Fruit fly (Drosophila melanogaster): ENCODE results near the gene CG5516.
A peak's percentile ranks its signal among the peaks of the same experiment; 100 is the strongest.

The CG5516 gene

dm6 chr3R:15972298-15972978 lies 8.8 kb downstream of the CG5516 start, which contains the start of gene mor:
Gene mor, minus strand, starts transcription at chr3R:15972913.
- TF ChIP-seq kay (GFP tag; ENCODE audit: borderline replicate concordance) (no peak), CG12768 (GFP tag; optimal IDR thresholded peaks at IDR 0.05) (no peak), pad (GFP tag; optimal IDR thresholded peaks at IDR 0.05) (peak; percentile 17)

- no peak for TF ChIP-seq cnc (optimal IDR thresholded peaks at IDR 0.05)
- TF ChIP-seq toe (GFP tag; optimal IDR thresholded peaks at IDR 0.05) = peak; percentile 89
- peak; percentile 52 for TF ChIP-seq CG1620 (GFP tag; optimal IDR thresholded peaks at IDR 0.05)
- TF ChIP-seq CG14711 (tag; optimal IDR thresholded peaks at IDR 0.05) = peak; percentile 33
- TF ChIP-seq CG11617 (GFP tag; optimal IDR thresholded peaks at IDR 0.05) = peak; percentile 54
- TF ChIP-seq CG7101 (tag; optimal IDR thresholded peaks at IDR 0.05) = peak; percentile 50
- TF ChIP-seq Clk (GFP tag; optimal IDR thresholded peaks at IDR 0.05) = no peak
- no peak for TF ChIP-seq kay (GFP tag; ENCODE audit: borderline replicate concordance)
- TF ChIP-seq cic (GFP tag; optimal IDR thresholded peaks at IDR 0.05) = no peak
- peak; percentile 9 for TF ChIP-seq ovo (GFP tag; optimal IDR thresholded peaks at IDR 0.05)
- TF ChIP-seq pad (GFP tag; optimal IDR thresholded peaks at IDR 0.05) = no peak
- TF ChIP-seq CG12768 (GFP tag; optimal IDR thresholded peaks at IDR 0.05) = no peak
- TF ChIP-seq Hr96 (GFP tag; optimal IDR thresholded peaks at IDR 0.05) = peak; percentile 57
- TF ChIP-seq CG7045 (GFP tag; optimal IDR thresholded peaks at IDR 0.05) = peak; percentile 4
- TF ChIP-seq Mnt (GFP tag; optimal IDR thresholded peaks at IDR 0.05) = peak; percentile 59
- peak; percentile 78 for TF ChIP-seq CG5204 (GFP tag; optimal IDR thresholded peaks at IDR 0.05)
- TF ChIP-seq Crg-1 (GFP tag; optimal IDR thresholded peaks at IDR 0.05) = no peak
- TF ChIP-seq bab1 (GFP tag; optimal IDR thresholded peaks at IDR 0.05) = peak; percentile 56
- peak; percentile 45 for TF ChIP-seq tj (GFP tag; optimal IDR thresholded peaks at IDR 0.05)
- peak; percentile 23 for TF ChIP-seq CG33017 (tag; optimal IDR thresholded peaks at IDR 0.05)
Observed at dm6 chr3R:15972979-15973486, 9.3 kb downstream of the CG5516 start, which contains the start of gene Hel89B. Gene Hel89B, plus strand, starts transcription at chr3R:15973298.

dm6 chr3R:15973488-15973975 lies 9.8 kb downstream of the CG5516 start:
- TF ChIP-seq CG11617 (GFP tag; optimal IDR thresholded peaks at IDR 0.05) = peak; percentile 2
- TF ChIP-seq Crg-1 (GFP tag; optimal IDR thresholded peaks at IDR 0.05) = peak; percentile 53
- TF ChIP-seq CG12768 (GFP tag; optimal IDR thresholded peaks at IDR 0.05) = peak; percentile 21
- peak; percentile 98 for TF ChIP-seq cic (GFP tag; optimal IDR thresholded peaks at IDR 0.05)
- TF ChIP-seq CG33017 (tag; optimal IDR thresholded peaks at IDR 0.05) = no peak
- peak; percentile 12 for TF ChIP-seq CG7101 (tag; optimal IDR thresholded peaks at IDR 0.05)
- no peak for TF ChIP-seq CG14711 (tag; optimal IDR thresholded peaks at IDR 0.05)
- TF ChIP-seq kay (GFP tag; ENCODE audit: borderline replicate concordance) = no peak
- no peak for TF ChIP-seq cnc (optimal IDR thresholded peaks at IDR 0.05)
- TF ChIP-seq ovo (GFP tag; optimal IDR thresholded peaks at IDR 0.05) = no peak
- TF ChIP-seq CG5204 (GFP tag; optimal IDR thresholded peaks at IDR 0.05) = no peak
- TF ChIP-seq CG1620 (GFP tag; optimal IDR thresholded peaks at IDR 0.05) = no peak
- no peak for TF ChIP-seq CG7045 (GFP tag; optimal IDR thresholded peaks at IDR 0.05)
- TF ChIP-seq pad (GFP tag; optimal IDR thresholded peaks at IDR 0.05) = peak; percentile 82
- peak; percentile 69 for TF ChIP-seq Mnt (GFP tag; optimal IDR thresholded peaks at IDR 0.05)
- TF ChIP-seq bab1 (GFP tag; optimal IDR thresholded peaks at IDR 0.05) = no peak
- TF ChIP-seq toe (GFP tag; optimal IDR thresholded peaks at IDR 0.05) = peak; percentile 15
- TF ChIP-seq Hr96 (GFP tag; optimal IDR thresholded peaks at IDR 0.05) = peak; percentile 17
- peak; percentile 19 for TF ChIP-seq tj (GFP tag; optimal IDR thresholded peaks at IDR 0.05)

dm6 chr3R:15974235-15974634 lies 10.6 kb downstream of the CG5516 start:
- TF ChIP-seq Hr96 (GFP tag; optimal IDR thresholded peaks at IDR 0.05) (no peak), kay (GFP tag; ENCODE audit: borderline replicate concordance) (no peak), cic (GFP tag; optimal IDR thresholded peaks at IDR 0.05) (peak; percentile 53), CG7045 (GFP tag; optimal IDR thresholded peaks at IDR 0.05) (peak; percentile 87), CG5204 (GFP tag; optimal IDR thresholded peaks at IDR 0.05) (peak; percentile 82), bab1 (GFP tag; optimal IDR thresholded peaks at IDR 0.05) (peak; percentile 29), pad (GFP tag; optimal IDR thresholded peaks at IDR 0.05) (peak; percentile 4), toe (GFP tag; optimal IDR thresholded peaks at IDR 0.05) (peak; percentile 78), Clk (GFP tag; optimal IDR thresholded peaks at IDR 0.05) (peak; percentile 44), CG1620 (GFP tag; optimal IDR thresholded peaks at IDR 0.05) (peak; percentile 33), Mnt (GFP tag; optimal IDR thresholded peaks at IDR 0.05) (peak; percentile 25), CG11617 (GFP tag; optimal IDR thresholded peaks at IDR 0.05) (peak; percentile 81), cnc (optimal IDR thresholded peaks at IDR 0.05) (no peak), CG33017 (tag; optimal IDR thresholded peaks at IDR 0.05) (peak; percentile 80), Crg-1 (GFP tag; optimal IDR thresholded peaks at IDR 0.05) (no peak), CG7101 (tag; optimal IDR thresholded peaks at IDR 0.05) (peak; percentile 76), CG14711 (tag; optimal IDR thresholded peaks at IDR 0.05) (peak; percentile 70), ovo (GFP tag; optimal IDR thresholded peaks at IDR 0.05) (no peak), CG12768 (GFP tag; optimal IDR thresholded peaks at IDR 0.05) (peak; percentile 76), tj (GFP tag; optimal IDR thresholded peaks at IDR 0.05) (peak; percentile 39)

- TF ChIP-seq cic (GFP tag; optimal IDR thresholded peaks at IDR 0.05) = peak; percentile 41
- TF ChIP-seq CG11617 (GFP tag; optimal IDR thresholded peaks at IDR 0.05) = no peak
Observed at dm6 chr3R:15975170-15975569, 11.5 kb downstream of the CG5516 start.

All from whole organism, adult.